Worm (Caenorhabditis elegans): ENCODE data around the gene ZC449.4.

- TF ChIP-seq snpc-4 (tag; optimal IDR thresholded peaks at IDR 0.05) = no peak
- TF ChIP-seq nhr-2 (tag; optimal IDR thresholded peaks at IDR 0.05) = no peak
Observed at ce11 chrX:5033868-5034267, at the start of gene ZC449.4.

All from whole organism, mixed stage, embryonic.